Worm (Caenorhabditis elegans) whole organism, L2 larva: ENCODE measurements around the gene cut-3.
A peak's percentile ranks its signal among the peaks of the same experiment; 100 is the strongest.

Experiments
- C34F6.9 ChIP-seq: fragments of 150-350 bp; optimal IDR thresholded peaks from 2 replicates; lab custom pipeline; 2014; ENCODE audit warnings: missing biosample characterization, missing genetic modification characterization
- F13H6.1 ChIP-seq: sonication (generic microtip); optimal IDR thresholded peaks from 2 replicates; lab custom pipeline; 2016; ENCODE audit warnings: missing genetic modification characterization, missing compliant biosample characterization
- Y55F3AM.14 ChIP-seq: fragments of 200-800 bp; sonication (Bioruptor generic); optimal IDR thresholded peaks from 2 replicates; lab custom pipeline; 2018; ENCODE audit warnings: mild to moderate bottlenecking, missing genetic modification characterization, missing compliant biosample characterization
- ZK546.5 ChIP-seq: sonication (generic microtip); optimal IDR thresholded peaks from 2 replicates; lab custom pipeline; 2017; ENCODE audit warnings: missing biosample characterization, missing genetic modification characterization
- blmp-1 ChIP-seq: sonication (generic microtip); optimal IDR thresholded peaks from 2 replicates; lab custom pipeline; 2017; ENCODE audit warnings: missing genetic modification characterization, mild to moderate bottlenecking, missing compliant biosample characterization, antibody characterized with exemption, moderate library complexity; ENCODE audit not compliant: insufficient read depth
- ceh-16 ChIP-seq: fragments of 150-350 bp; optimal IDR thresholded peaks from 2 replicates; lab custom pipeline; 2014; ENCODE audit warnings: missing biosample characterization, missing genetic modification characterization
- ceh-82 ChIP-seq: fragments of 150-350 bp; optimal IDR thresholded peaks from 2 replicates; lab custom pipeline; 2014; ENCODE audit warnings: missing biosample characterization, missing genetic modification characterization
- crh-2 ChIP-seq: sonication (generic microtip); optimal IDR thresholded peaks from 2 replicates; lab custom pipeline; 2017; ENCODE audit warnings: missing biosample characterization, missing genetic modification characterization
- dmd-4 ChIP-seq: sonication (generic microtip); optimal IDR thresholded peaks from 2 replicates; lab custom pipeline; 2017; ENCODE audit warnings: missing biosample characterization, missing genetic modification characterization
- elt-1 ChIP-seq: fragments of 150-350 bp; optimal IDR thresholded peaks from 2 replicates; lab custom pipeline; 2014; ENCODE audit warnings: missing biosample characterization, missing genetic modification characterization
- elt-3 ChIP-seq: sonication (generic microtip); optimal IDR thresholded peaks from 2 replicates; lab custom pipeline; 2017; ENCODE audit warnings: missing biosample characterization, missing genetic modification characterization
- fos-1 ChIP-seq: fragments of 150-350 bp; optimal IDR thresholded peaks from 2 replicates; lab custom pipeline; 2014; ENCODE audit warnings: missing biosample characterization, missing genetic modification characterization
- gmeb-1 ChIP-seq: fragments of 150-350 bp; optimal IDR thresholded peaks from 2 replicates; lab custom pipeline; 2014; ENCODE audit warnings: missing biosample characterization, missing genetic modification characterization
- lin-11 ChIP-seq: fragments of 150-350 bp; sonication (generic microtip); optimal IDR thresholded peaks from 2 replicates; lab custom pipeline; 2014; ENCODE audit warnings: missing biosample characterization, missing genetic modification characterization, inconsistent platforms, mixed read lengths
- lin-13 ChIP-seq: fragments of 150-350 bp; optimal IDR thresholded peaks from 2 replicates; lab custom pipeline; 2014; ENCODE audit warnings: missing biosample characterization, missing genetic modification reagents, missing genetic modification characterization
- lin-39 ChIP-seq: fragments of 150-350 bp; optimal IDR thresholded peaks from 2 replicates; lab custom pipeline; 2014; ENCODE audit warnings: missing biosample characterization, missing genetic modification reagents, missing genetic modification characterization
- lsy-2 ChIP-seq, 2 experiments: fragments of 150-350 bp in 1 of 2; sonication (generic microtip) in 1 of 2; optimal IDR thresholded peaks; 2 replicates each; lab custom pipeline; 2014 to 2017; ENCODE audit warnings: missing biosample characterization in 2 of 2, missing genetic modification characterization in 2 of 2
- mbf-1 ChIP-seq: sonication (generic microtip); optimal IDR thresholded peaks from 2 replicates; lab custom pipeline; 2017; ENCODE audit warnings: missing biosample characterization, missing genetic modification characterization
- mdl-1 ChIP-seq, 2 experiments: fragments of 150-350 bp in 1 of 2; sonication (generic microtip) in 1 of 2; optimal IDR thresholded peaks; 2 replicates each; lab custom pipeline; 2017; ENCODE audit warnings: missing biosample characterization in 2 of 2, missing genetic modification characterization in 2 of 2
- nhr-10 ChIP-seq: sonication (generic microtip); optimal IDR thresholded peaks from 2 replicates; lab custom pipeline; 2017; ENCODE audit warnings: missing biosample characterization, missing genetic modification characterization
- nhr-12 ChIP-seq: fragments of 150-350 bp; optimal IDR thresholded peaks from 2 replicates; lab custom pipeline; 2014; ENCODE audit warnings: missing biosample characterization, missing genetic modification characterization
- nhr-129 ChIP-seq: fragments of 150-350 bp; optimal IDR thresholded peaks from 2 replicates; lab custom pipeline; 2014; ENCODE audit warnings: missing biosample characterization, missing genetic modification characterization
- nhr-21 ChIP-seq: fragments of 150-350 bp; optimal IDR thresholded peaks from 2 replicates; lab custom pipeline; 2014; ENCODE audit warnings: missing biosample characterization, missing genetic modification characterization
- nhr-23 ChIP-seq: fragments of 150-350 bp; optimal IDR thresholded peaks from 2 replicates; lab custom pipeline; 2014; ENCODE audit warnings: missing biosample characterization, missing genetic modification reagents, missing genetic modification characterization
- nhr-237 ChIP-seq: fragments of 150-350 bp; optimal IDR thresholded peaks from 2 replicates; lab custom pipeline; 2014; ENCODE audit warnings: missing biosample characterization, missing genetic modification characterization
- nhr-25 ChIP-seq: fragments of 150-350 bp; sonication (generic microtip); optimal IDR thresholded peaks from 3 replicates; lab custom pipeline; 2014; ENCODE audit warnings: missing biosample characterization, missing genetic modification characterization
- sem-4 ChIP-seq: fragments of 150-350 bp; optimal IDR thresholded peaks from 2 replicates; lab custom pipeline; 2014; ENCODE audit warnings: missing biosample characterization, missing genetic modification reagents, missing genetic modification characterization
- skn-1 ChIP-seq: sonication (generic microtip); optimal IDR thresholded peaks from 2 replicates; lab custom pipeline; 2017; ENCODE audit warnings: missing biosample characterization, missing genetic modification characterization
- sma-3 ChIP-seq: sonication (generic microtip); optimal IDR thresholded peaks from 2 replicates; lab custom pipeline; 2016; ENCODE audit warnings: missing genetic modification reagents, missing genetic modification characterization, missing compliant biosample characterization
- sma-9 ChIP-seq, 2 experiments: fragments of 150-350 bp in 1 of 2; sonication (generic microtip) in 1 of 2; optimal IDR thresholded peaks; 2 replicates each; lab custom pipeline; 2014 to 2016; ENCODE audit warnings: missing genetic modification characterization in 2 of 2, mild to moderate bottlenecking in 1 of 2, missing biosample characterization in 1 of 2, missing compliant biosample characterization in 1 of 2, missing genetic modification reagents in 1 of 2, moderate library complexity in 1 of 2
- snpc-4 ChIP-seq: fragments of 150-350 bp; optimal IDR thresholded peaks from 2 replicates; lab custom pipeline; 2014; ENCODE audit warnings: missing biosample characterization, missing genetic modification characterization
- unc-55 ChIP-seq: fragments of 150-350 bp; sonication (generic microtip); optimal IDR thresholded peaks from 3 replicates; lab custom pipeline; 2014; ENCODE audit warnings: missing biosample characterization, missing genetic modification reagents, missing genetic modification characterization
- zag-1 ChIP-seq: fragments of 150-350 bp; optimal IDR thresholded peaks from 2 replicates; lab custom pipeline; 2014; ENCODE audit warnings: missing biosample characterization, missing genetic modification characterization
- ztf-11 ChIP-seq: sonication (generic microtip); optimal IDR thresholded peaks from 2 replicates; lab custom pipeline; 2017; ENCODE audit warnings: missing biosample characterization, missing genetic modification characterization
- ztf-4 ChIP-seq: fragments of 150-350 bp; optimal IDR thresholded peaks from 2 replicates; lab custom pipeline; 2014; ENCODE audit warnings: missing biosample characterization, missing genetic modification characterization

The cut-3 gene

DNA sequence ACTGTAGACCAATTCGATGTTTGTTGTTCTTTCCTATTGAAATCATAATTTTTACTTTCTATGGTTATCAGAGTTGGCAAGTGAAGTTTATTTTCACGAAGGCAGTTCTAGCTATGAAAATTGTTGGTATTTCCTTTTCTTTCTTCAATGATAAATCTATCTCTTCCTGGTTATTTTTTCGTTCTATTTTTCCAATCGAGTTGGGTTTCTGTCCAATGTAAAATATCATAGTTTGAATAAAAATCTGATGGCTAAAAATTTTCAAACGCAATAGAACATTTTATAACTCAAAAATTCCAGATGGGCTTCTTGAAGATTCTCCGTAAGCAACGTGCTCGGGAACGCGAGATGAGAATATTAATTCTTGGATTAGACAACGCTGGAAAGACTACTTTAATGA, 2.6 kb downstream of the cut-3 start, which contains the start of gene evl-20:
evl-20 (plus strand) TSS at position 301 of the 400 bp plus-strand sequence.
- TF ChIP-seq skn-1 (tag; lab: Kevin White, UChicago): no peak
- no peak for TF ChIP-seq ZK546.5 (tag; lab: Kevin White, UChicago)
- TF ChIP-seq sma-9 (GFP tag; optimal IDR thresholded peaks at IDR 0.05; lab: Kevin White, UChicago): no peak
- TF ChIP-seq sma-9 (tag; optimal IDR thresholded peaks at IDR 0.05; lab: Kevin White, UChicago): no peak
- TF ChIP-seq unc-55 (GFP tag; lab: Kevin White, UChicago): no peak
- no peak for TF ChIP-seq ceh-82
- TF ChIP-seq elt-1 (tag; lab: Kevin White, UChicago): no peak
- no peak for TF ChIP-seq dmd-4 (tag; lab: Kevin White, UChicago)
- TF ChIP-seq lin-39 (tag; lab: Kevin White, UChicago): no peak
- TF ChIP-seq snpc-4 (tag; lab: Kevin White, UChicago): no peak
- TF ChIP-seq mdl-1 (tag; optimal IDR thresholded peaks at IDR 0.05; lab: Kevin White, UChicago): no peak
- TF ChIP-seq sem-4 (tag; lab: Kevin White, UChicago): no peak
- no peak for TF ChIP-seq F13H6.1 (tag; lab: Kevin White, UChicago)
- no peak for TF ChIP-seq lin-13 (GFP tag; lab: Kevin White, UChicago)
- no peak for TF ChIP-seq ztf-11
- no peak for TF ChIP-seq elt-3 (tag; lab: Kevin White, UChicago)
- TF ChIP-seq nhr-12 (tag; lab: Kevin White, UChicago): no peak
- TF ChIP-seq lin-11 (tag; lab: Kevin White, UChicago): no peak
- no peak for TF ChIP-seq nhr-10 (tag; lab: Kevin White, UChicago)
- TF ChIP-seq nhr-129 (tag; lab: Kevin White, UChicago): no peak
- no peak for TF ChIP-seq lsy-2 (tag; optimal IDR thresholded peaks at IDR 0.05; lab: Kevin White, UChicago)
- TF ChIP-seq, all 48 proteins: peak for 0

DNA sequence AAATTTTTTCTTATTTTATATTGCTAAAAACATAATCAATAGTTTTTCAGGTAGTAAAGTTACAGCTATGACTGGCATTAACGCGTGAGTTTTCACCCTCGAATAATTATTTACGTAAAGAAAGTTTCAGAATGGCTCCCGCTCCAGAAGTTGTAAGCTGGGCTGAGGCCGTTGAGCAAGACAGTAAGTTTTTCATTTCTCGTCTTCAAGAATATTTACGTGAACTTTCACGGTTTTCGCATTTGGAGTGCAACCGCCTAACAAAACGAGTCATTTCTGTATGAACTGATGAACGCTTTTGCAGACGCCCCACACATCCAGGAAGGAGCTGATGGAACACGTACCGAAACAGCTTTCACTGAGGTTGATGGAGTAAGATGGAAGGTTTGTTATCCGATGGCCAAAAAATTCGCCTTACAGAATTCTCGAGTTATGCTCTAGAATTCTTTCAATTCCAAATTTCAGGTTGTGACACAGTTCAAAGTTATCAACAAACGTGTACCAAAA, 3.9 kb downstream of the cut-3 start, which contains the start of gene eif-3.G:
eif-3.G (plus strand) TSS at position 51 of the 507 bp plus-strand sequence.
- no peak for TF ChIP-seq ceh-16 (tag; lab: Kevin White, UChicago)
- no peak for TF ChIP-seq elt-3 (tag; lab: Kevin White, UChicago)
- TF ChIP-seq zag-1 (tag; lab: Kevin White, UChicago): no peak
- no peak for TF ChIP-seq Y55F3AM.14
- no peak for TF ChIP-seq nhr-237
- no peak for TF ChIP-seq nhr-23 (tag; lab: Kevin White, UChicago)

DNA sequence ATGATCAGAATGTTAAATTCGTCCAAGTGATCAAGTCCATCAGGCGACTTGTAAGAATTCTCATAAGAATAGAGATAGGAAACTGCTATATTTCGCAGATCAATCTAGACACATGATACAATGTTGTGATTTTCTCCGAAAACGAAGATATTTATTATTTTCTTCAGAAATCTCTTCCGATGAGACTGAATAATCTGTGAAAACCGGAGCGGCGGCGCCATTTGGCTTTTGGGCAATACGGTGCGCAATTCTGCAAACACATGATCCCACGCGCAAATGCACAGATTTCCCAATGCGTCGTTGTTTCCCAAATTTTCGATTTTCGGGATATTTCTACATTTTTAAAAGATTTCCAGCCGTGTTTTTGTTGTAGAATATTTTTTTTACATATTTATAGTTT, 4.5 kb downstream of the cut-3 start:
- peak; percentile 1 for TF ChIP-seq F13H6.1 (tag; lab: Kevin White, UChicago)
- TF ChIP-seq fos-1 (tag; lab: Kevin White, UChicago): peak; percentile 16
- peak; percentile 31 for TF ChIP-seq crh-2
- TF ChIP-seq C34F6.9: peak; percentile 43
- TF ChIP-seq ztf-11: no peak
- TF ChIP-seq lin-39 (tag; lab: Kevin White, UChicago): no peak
- peak; percentile 42 for TF ChIP-seq Y55F3AM.14
- peak; percentile 17 for TF ChIP-seq blmp-1 (tag; lab: Kevin White, UChicago)
- peak; percentile 67 for TF ChIP-seq sma-3 (GFP tag; lab: Kevin White, UChicago)
- TF ChIP-seq gmeb-1: peak; percentile 53
- no peak for TF ChIP-seq mbf-1 (tag; lab: Kevin White, UChicago)
- TF ChIP-seq nhr-12 (tag; lab: Kevin White, UChicago): no peak
- TF ChIP-seq lsy-2 (tag; optimal IDR thresholded peaks at IDR 0.05; lab: Kevin White, UChicago): peak; percentile 76 to 93
- TF ChIP-seq unc-55 (GFP tag; lab: Kevin White, UChicago): peak; percentile 59
- peak; percentile 60 for TF ChIP-seq sma-9 (GFP tag; optimal IDR thresholded peaks at IDR 0.05; lab: Kevin White, UChicago)
- TF ChIP-seq sma-9 (tag; optimal IDR thresholded peaks at IDR 0.05; lab: Kevin White, UChicago): no peak
- TF ChIP-seq lin-13 (GFP tag; lab: Kevin White, UChicago): no peak
- peak; percentile 65 for TF ChIP-seq nhr-21
- peak; percentile 79 for TF ChIP-seq nhr-25
- TF ChIP-seq ceh-82: no peak

DNA sequence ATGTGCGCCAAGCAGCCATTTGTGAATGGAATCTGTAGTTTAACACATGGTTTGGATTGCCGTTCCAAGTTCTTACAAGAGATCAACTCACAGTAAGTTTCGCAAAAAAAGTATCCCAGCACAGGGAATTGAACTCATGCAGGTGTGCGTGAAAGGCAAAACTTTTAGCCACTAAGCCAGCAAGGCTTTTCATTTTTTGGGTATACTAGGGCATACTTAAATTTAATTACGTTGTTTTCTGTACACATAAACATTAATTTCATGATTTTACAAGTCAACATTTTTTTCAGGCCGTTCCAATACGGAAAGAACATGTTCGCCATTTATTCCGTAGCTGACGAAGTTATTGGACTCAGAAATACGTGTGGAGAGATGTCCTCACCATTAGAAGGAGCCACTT, 5.1 kb downstream of the cut-3 start:
- TF ChIP-seq sma-9 (GFP tag; optimal IDR thresholded peaks at IDR 0.05; lab: Kevin White, UChicago) (peak; percentile 25), sma-9 (tag; optimal IDR thresholded peaks at IDR 0.05; lab: Kevin White, UChicago) (no peak), nhr-21 (no peak), mdl-1 (tag; optimal IDR thresholded peaks at IDR 0.05; lab: Kevin White, UChicago) (no peak), ztf-4 (tag; lab: Kevin White, UChicago) (peak; percentile 1)
